Worm (Caenorhabditis elegans) whole organism, L4/young adult: ENCODE data around the gene R07E4.3.

Experiments used
- W03F9.2 ChIP-seq: fragments of 150-350 bp; optimal IDR thresholded peaks from 2 replicates; lab custom pipeline; 2014; ENCODE audit warnings: missing biosample characterization, missing genetic modification characterization
- him-1 ChIP-seq: sonication (generic microtip); optimal IDR thresholded peaks from 2 replicates; lab custom pipeline; 2016; ENCODE audit warnings: missing genotype, missing genetic modification reagents, missing genetic modification characterization, missing compliant biosample characterization

ce11 chrX:5917284-5917683, 36.0 kb upstream of the R07E4.3 start, which contains the start of gene Y23B4A.1:
- no peak for TF ChIP-seq him-1 (tag; lab: Kevin White, UChicago)
- no peak for TF ChIP-seq W03F9.2 (tag; lab: Kevin White, UChicago)
